Worm (Caenorhabditis elegans) whole organism, young adult: ENCODE data around the gene K08F8.15.

Source experiments
- C17E4.6 ChIP-seq: fragments of 200-800 bp; sonication (Bioruptor generic); IDR thresholded peaks from 2 replicates; pipeline ENCODE4 v1.3.6; 2022; ENCODE audit warnings: missing genetic modification reagents, missing genetic modification characterization, missing compliant biosample characterization
- rpc-1 ChIP-seq, 2 experiments: fragments of 150-350 bp in 1 of 2; sonication (generic microtip) in 1 of 2; optimal IDR thresholded peaks; 2 replicates each; lab custom pipeline; 2014 to 2018; ENCODE audit warnings: missing biosample characterization in 1 of 2, missing genetic modification characterization in 1 of 2, missing genetic modification reagents in 1 of 2, missing genotype in 1 of 2
- unc-130 ChIP-seq: sonication (generic microtip); optimal IDR thresholded peaks from 2 replicates; lab custom pipeline; 2016; ENCODE audit warnings: missing genetic modification reagents, missing genetic modification characterization, missing compliant biosample characterization

DNA sequence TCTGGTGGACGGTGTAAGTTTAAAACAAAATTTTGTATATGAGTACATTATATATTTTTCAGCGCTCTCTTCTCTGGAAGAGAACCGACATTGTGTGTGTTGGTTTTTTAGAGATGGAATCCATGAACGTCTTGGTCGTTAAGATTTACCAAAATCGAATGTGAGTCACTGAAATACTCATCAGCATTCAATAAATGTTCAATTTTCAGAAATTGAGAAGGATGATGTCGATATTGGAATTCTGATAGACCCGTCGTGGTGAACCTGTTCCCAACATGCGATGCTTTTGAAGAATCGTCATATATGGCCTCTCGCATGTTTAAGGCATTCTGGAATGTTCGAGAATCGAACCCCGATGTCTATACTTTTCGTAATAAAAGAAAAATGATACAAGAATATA, 22.1 kb downstream of the K08F8.15 start:
- no peak for TF ChIP-seq C17E4.6 (GFP tag; lab: Robert Waterston, UW)
- no peak for TF ChIP-seq unc-130
- no peak for TF ChIP-seq rpc-1 (optimal IDR thresholded peaks at IDR 0.05; lab: Kevin White, UChicago)
- no peak for TF ChIP-seq rpc-1 (tag; optimal IDR thresholded peaks at IDR 0.05; lab: Kevin White, UChicago)
